Fruit fly (Drosophila melanogaster) whole organism, embryonic: Measurements from ENCODE around the gene ND-39.
A peak's percentile ranks its signal among the peaks of the same experiment; 100 is the strongest.

Source experiments
- CG13775 ChIP-seq: fragments of 200-800 bp; sonication (Bioruptor generic); optimal IDR thresholded peaks from 3 replicates; lab custom pipeline; 2017; ENCODE audit warnings: missing biosample characterization, mild to moderate bottlenecking, missing genetic modification characterization
- CG14050 ChIP-seq: fragments of 200-800 bp; sonication (Bioruptor generic); IDR thresholded peaks from 3 replicates; pipeline ENCODE4 v1.3.6; 2022; ENCODE audit warnings: missing biosample characterization, missing genetic modification characterization
- CG17359 ChIP-seq: fragments of 200-800 bp; sonication (Bioruptor generic); optimal IDR thresholded peaks from 3 replicates; lab custom pipeline; 2018; ENCODE audit warnings: missing biosample characterization, mild to moderate bottlenecking, missing genetic modification characterization, moderate library complexity
- CG32532 ChIP-seq: fragments of 200-800 bp; sonication (Bioruptor generic); IDR thresholded peaks from 2 replicates; pipeline ENCODE4 v1.3.6; 2022; ENCODE audit warnings: missing biosample characterization, missing genetic modification characterization
- CG34376 ChIP-seq: fragments of 200-800 bp; sonication (Bioruptor generic); optimal IDR thresholded peaks from 2 replicates; lab custom pipeline; 2018; ENCODE audit warnings: missing biosample characterization, mild to moderate bottlenecking, missing genetic modification characterization
- CG4360 ChIP-seq: fragments of 200-800 bp; sonication (Bioruptor generic); IDR thresholded peaks from 2 replicates; pipeline ENCODE4 v1.3.6; 2022; ENCODE audit warnings: missing biosample characterization, missing genetic modification characterization
- CG6254 ChIP-seq: fragments of 200-800 bp; sonication (Bioruptor generic); optimal IDR thresholded peaks from 3 replicates; lab custom pipeline; 2017; ENCODE audit warnings: mild to moderate bottlenecking, missing biosample characterization, missing genetic modification reagents, missing genetic modification characterization
- CG7786 ChIP-seq: fragments of 200-800 bp; sonication (Bioruptor generic); optimal IDR thresholded peaks from 2 replicates; lab custom pipeline; 2016; ENCODE audit warnings: missing biosample characterization, missing genetic modification characterization
- CG7963 ChIP-seq: fragments of 200-800 bp; sonication (Bioruptor generic); IDR thresholded peaks from 3 replicates; pipeline ENCODE4 v1.3.6; 2022; ENCODE audit warnings: missing biosample characterization, missing genetic modification characterization; ENCODE audit not compliant: partially characterized antibody
- CG8388 ChIP-seq: fragments of 200-800 bp; sonication (Bioruptor generic); optimal IDR thresholded peaks from 2 replicates; lab custom pipeline; 2019; ENCODE audit warnings: missing biosample characterization, mild to moderate bottlenecking, missing genetic modification characterization, moderate library complexity
- CTCF ChIP-seq: fragments of 200-800 bp; sonication (Bioruptor generic); optimal IDR thresholded peaks from 2 replicates; lab custom pipeline; 2017; ENCODE audit warnings: missing biosample characterization, mild to moderate bottlenecking, missing genetic modification characterization, moderate library complexity
- CoRest ChIP-seq: fragments of 200-800 bp; sonication (Bioruptor generic); optimal IDR thresholded peaks from 3 replicates; lab custom pipeline; 2018; ENCODE audit warnings: missing biosample characterization, mild to moderate bottlenecking, missing genetic modification characterization, moderate library complexity
- D19A ChIP-seq: fragments of 200-800 bp; optimal IDR thresholded peaks from 3 replicates; lab custom pipeline; 2019; ENCODE audit warnings: missing biosample characterization, mild to moderate bottlenecking, missing genetic modification characterization, moderate library complexity
- Dll ChIP-seq: fragments of 200-800 bp; sonication (Bioruptor generic); IDR thresholded peaks from 4 replicates; pipeline ENCODE4 v1.3.6; 2022; ENCODE audit warnings: missing biosample characterization, missing genetic modification characterization; ENCODE audit not compliant: partially characterized antibody
- GATAe ChIP-seq: fragments of 200-800 bp; sonication (Bioruptor generic); conservative IDR thresholded peaks from 2 replicates; pipeline ENCODE4 v1.3.6; 2022; ENCODE audit warnings: missing biosample characterization, missing genetic modification characterization
- Gug ChIP-seq: fragments of 200-800 bp; sonication (Bioruptor generic); IDR thresholded peaks from 4 replicates; pipeline ENCODE4 v1.3.6; 2022; ENCODE audit warnings: missing biosample characterization, missing genetic modification characterization
- HHEX ChIP-seq: fragments of 200-800 bp; sonication (Bioruptor generic); optimal IDR thresholded peaks from 3 replicates; lab custom pipeline; 2017; ENCODE audit warnings: missing biosample characterization, mild to moderate bottlenecking, missing genetic modification characterization, missing genetic modification reagents
- MTF-1 ChIP-seq: fragments of 200-800 bp; sonication (Bioruptor generic); optimal IDR thresholded peaks from 2 replicates; lab custom pipeline; 2018; ENCODE audit warnings: missing biosample characterization, mild to moderate bottlenecking, missing genetic modification characterization, borderline replicate concordance
- Nf-YC ChIP-seq: fragments of 200-800 bp; optimal IDR thresholded peaks from 3 replicates; lab custom pipeline; 2019; ENCODE audit warnings: missing biosample characterization, mild to moderate bottlenecking, missing genetic modification characterization, moderate library complexity
- Ravus ChIP-seq: fragments of 200-800 bp; sonication (Bioruptor generic); IDR thresholded peaks from 2 replicates; pipeline ENCODE4 v1.3.6; 2022; ENCODE audit warnings: missing biosample characterization, missing genetic modification characterization
- Ssrp ChIP-seq: fragments of 200-800 bp; sonication (Bioruptor generic); optimal IDR thresholded peaks from 2 replicates; lab custom pipeline; 2018; ENCODE audit warnings: missing biosample characterization, mild to moderate bottlenecking, missing genetic modification characterization, moderate library complexity
- crc ChIP-seq: fragments of 200-800 bp; sonication (Bioruptor generic); optimal IDR thresholded peaks from 2 replicates; lab custom pipeline; 2016; ENCODE audit warnings: missing biosample characterization, missing genetic modification characterization
- dan ChIP-seq: fragments of 200-800 bp; sonication (Bioruptor generic); IDR thresholded peaks from 2 replicates; pipeline ENCODE4 v1.3.6; 2022; ENCODE audit warnings: missing biosample characterization, missing genetic modification characterization
- ewg ChIP-seq: fragments of 200-800 bp; sonication (Bioruptor generic); optimal IDR thresholded peaks from 3 replicates; lab custom pipeline; 2017; ENCODE audit warnings: mild to moderate bottlenecking, missing biosample characterization, missing genetic modification reagents, missing genetic modification characterization
- exex ChIP-seq: fragments of 200-800 bp; sonication (Bioruptor generic); optimal IDR thresholded peaks from 4 replicates; lab custom pipeline; 2018; ENCODE audit warnings: missing biosample characterization, mild to moderate bottlenecking, missing genetic modification characterization, moderate library complexity
- grau ChIP-seq: fragments of 200-800 bp; optimal IDR thresholded peaks from 3 replicates; lab custom pipeline; 2019; ENCODE audit warnings: missing biosample characterization, mild to moderate bottlenecking, missing genetic modification characterization, moderate library complexity
- grn ChIP-seq: fragments of 200-800 bp; sonication (Bioruptor generic); optimal IDR thresholded peaks from 3 replicates; lab custom pipeline; 2017; ENCODE audit warnings: missing biosample characterization, missing genetic modification characterization
- ham ChIP-seq: fragments of 200-800 bp; sonication (Bioruptor generic); IDR thresholded peaks from 2 replicates; pipeline ENCODE4 v1.3.6; 2022; ENCODE audit warnings: missing biosample characterization, missing genetic modification characterization
- ken ChIP-seq: fragments of 200-800 bp; sonication (Bioruptor generic); IDR thresholded peaks from 3 replicates; pipeline ENCODE4 v1.3.6; 2022; ENCODE audit warnings: missing biosample characterization, missing genetic modification characterization
- mld ChIP-seq: fragments of 200-800 bp; sonication (Bioruptor generic); IDR thresholded peaks from 3 replicates; pipeline ENCODE4 v1.3.6; 2022; ENCODE audit warnings: missing biosample characterization, missing genetic modification characterization; ENCODE audit not compliant: partially characterized antibody
- pan ChIP-seq, 4 experiments: fragments of >200 bp in 3 of 4; fragments of 200-800 bp in 1 of 4; sonication (Bioruptor generic) in 1 of 4; optimal IDR thresholded peaks in 3 of 4; IDR thresholded peaks in 1 of 4; 2 replicates each; pipeline versions ENCODE4 v1.3.6 to Lab custom; 2017 to 2022; ENCODE audit warnings: missing biosample characterization in 2 of 4, missing genetic modification characterization in 2 of 4, mixed read lengths in 1 of 4
- pita ChIP-seq: fragments of 200-800 bp; sonication (Bioruptor generic); optimal IDR thresholded peaks from 2 replicates; lab custom pipeline; 2017; ENCODE audit warnings: missing biosample characterization, mild to moderate bottlenecking, missing genetic modification characterization
- pzg ChIP-seq: fragments of 200-800 bp; sonication (Bioruptor generic); optimal IDR thresholded peaks from 3 replicates; lab custom pipeline; 2018; ENCODE audit warnings: missing biosample characterization, mild to moderate bottlenecking, missing genetic modification characterization, moderate library complexity
- scrt ChIP-seq: fragments of 200-800 bp; sonication (Bioruptor generic); optimal IDR thresholded peaks from 2 replicates; lab custom pipeline; 2018; ENCODE audit warnings: missing biosample characterization, mild to moderate bottlenecking, missing genetic modification characterization, moderate library complexity
- sens-2 ChIP-seq: fragments of 200-800 bp; sonication (Bioruptor generic); IDR thresholded peaks from 2 replicates; pipeline ENCODE4 v1.3.6; 2022; ENCODE audit warnings: missing biosample characterization, missing genetic modification characterization
- slp2 ChIP-seq: fragments of 200-800 bp; sonication (Bioruptor generic); optimal IDR thresholded peaks from 2 replicates; lab custom pipeline; 2016; ENCODE audit warnings: missing biosample characterization, missing genetic modification characterization
- sr ChIP-seq: fragments of 200-800 bp; sonication (Bioruptor generic); IDR thresholded peaks from 3 replicates; pipeline ENCODE4 v1.3.6; 2022; ENCODE audit warnings: missing biosample characterization, missing genetic modification characterization
- sug ChIP-seq: fragments of 200-800 bp; optimal IDR thresholded peaks from 2 replicates; lab custom pipeline; 2019; ENCODE audit warnings: missing biosample characterization, mild to moderate bottlenecking, missing genetic modification characterization, moderate library complexity
- tx ChIP-seq: fragments of 200-800 bp; sonication (Bioruptor generic); optimal IDR thresholded peaks from 2 replicates; lab custom pipeline; 2016; ENCODE audit warnings: missing biosample characterization, missing genetic modification characterization
- vvl ChIP-seq: fragments of 200-800 bp; sonication (Bioruptor generic); IDR thresholded peaks from 2 replicates; pipeline ENCODE4 v1.3.6; 2022; ENCODE audit warnings: missing biosample characterization, missing genetic modification characterization
- zen ChIP-seq: fragments of 200-800 bp; sonication (Bioruptor generic); optimal IDR thresholded peaks from 3 replicates; lab custom pipeline; 2018; ENCODE audit warnings: missing biosample characterization, mild to moderate bottlenecking, missing genetic modification characterization, moderate library complexity

ND-39 gene

DNA sequence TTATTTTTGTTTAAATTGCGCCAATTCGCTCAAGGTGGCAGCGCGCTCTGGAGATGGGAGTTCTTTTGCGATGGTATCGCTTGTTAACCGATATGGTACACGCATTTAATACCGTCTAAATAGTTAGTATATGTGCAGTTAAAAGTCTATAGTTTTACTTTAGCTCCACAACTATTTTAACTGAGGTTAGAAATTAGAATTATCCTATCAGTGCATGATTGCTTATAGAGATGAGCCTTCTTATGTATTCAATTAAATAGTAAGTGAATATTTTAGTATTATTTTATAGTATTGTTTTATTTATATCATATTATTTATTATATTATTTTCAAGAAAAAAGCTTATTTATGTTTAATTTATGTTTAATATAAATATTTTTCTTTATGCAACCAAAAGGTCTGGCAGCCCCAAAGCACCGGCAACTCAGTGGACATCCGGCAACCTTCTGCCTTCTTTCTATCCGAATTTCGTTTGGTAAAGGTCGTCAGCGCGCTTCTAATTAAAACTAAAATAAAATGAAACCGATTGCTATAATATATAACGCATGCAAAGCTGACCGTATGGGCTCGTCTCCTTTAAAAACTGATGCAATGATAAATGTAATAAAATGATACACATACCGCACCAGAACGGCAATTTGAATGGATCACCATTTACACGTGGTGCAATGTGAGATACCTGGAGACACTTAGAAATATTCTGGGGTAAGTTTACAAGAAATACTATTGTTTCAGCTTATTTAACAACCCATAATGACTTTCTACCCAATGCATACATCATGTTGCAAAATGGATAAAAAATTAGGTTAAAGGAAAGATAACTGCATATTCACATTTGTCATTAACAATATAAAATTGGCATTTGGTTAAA is 38.8 kb upstream of the ND-39 start, which contains the start of gene CG5199 (continued):
- TF ChIP-seq CG4360 (GFP tag; lab: Robert Waterston, UW): no peak
- no peak for TF ChIP-seq dan
- peak; percentile 60 for TF ChIP-seq zen (tag; lab: Kevin White, UChicago)
- peak; percentile 81 for TF ChIP-seq Ssrp
- peak; percentile 65 for TF ChIP-seq vvl (GFP tag; lab: Robert Waterston, UW)
- TF ChIP-seq CG7786 (GFP tag; lab: Kevin White, UChicago): no peak

DNA sequence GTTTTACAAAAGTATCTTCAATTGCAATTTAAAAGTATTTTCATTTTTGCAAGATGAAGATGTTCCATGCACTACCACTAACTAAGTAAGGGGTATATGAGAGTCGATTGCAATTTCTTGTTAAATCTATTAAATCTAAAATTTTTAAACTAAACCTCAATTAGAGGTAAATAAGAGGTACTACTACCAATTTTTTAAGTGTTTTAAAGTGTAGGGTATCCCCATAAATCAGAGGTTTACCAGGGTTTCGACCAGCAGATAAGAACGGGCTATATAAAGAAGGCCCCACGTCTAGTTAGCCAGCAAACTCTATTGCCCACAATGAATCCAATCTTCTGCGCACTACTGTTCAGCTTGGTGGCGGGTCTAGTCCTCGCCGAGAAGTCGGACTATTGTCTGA is 31.5 kb upstream of the ND-39 start, which contains the start of gene mag:
Gene mag (plus strand): TSS at position 301 of the 400 bp plus-strand sequence.
- no peak for TF ChIP-seq slp2 (GFP tag; lab: Kevin White, UChicago)
- no peak for TF ChIP-seq tx (GFP tag; lab: Kevin White, UChicago)
- TF ChIP-seq Ravus (GFP tag; lab: Robert Waterston, UW): no peak
- TF ChIP-seq crc (GFP tag; lab: Kevin White, UChicago): no peak
- no peak for TF ChIP-seq GATAe (GFP tag; lab: Robert Waterston, UW)
- no peak for TF ChIP-seq CG17359 (tag; lab: Kevin White, UChicago)
- TF ChIP-seq CG6254 (GFP tag; lab: Kevin White, UChicago): no peak
- TF ChIP-seq mld: no peak
- TF ChIP-seq dan: no peak
- TF ChIP-seq ken: no peak
- TF ChIP-seq Dll (GFP tag; lab: Robert Waterston, UW): no peak
- TF ChIP-seq ewg (GFP tag; lab: Kevin White, UChicago): no peak
- no peak for TF ChIP-seq MTF-1 (GFP tag; lab: Kevin White, UChicago)

DNA sequence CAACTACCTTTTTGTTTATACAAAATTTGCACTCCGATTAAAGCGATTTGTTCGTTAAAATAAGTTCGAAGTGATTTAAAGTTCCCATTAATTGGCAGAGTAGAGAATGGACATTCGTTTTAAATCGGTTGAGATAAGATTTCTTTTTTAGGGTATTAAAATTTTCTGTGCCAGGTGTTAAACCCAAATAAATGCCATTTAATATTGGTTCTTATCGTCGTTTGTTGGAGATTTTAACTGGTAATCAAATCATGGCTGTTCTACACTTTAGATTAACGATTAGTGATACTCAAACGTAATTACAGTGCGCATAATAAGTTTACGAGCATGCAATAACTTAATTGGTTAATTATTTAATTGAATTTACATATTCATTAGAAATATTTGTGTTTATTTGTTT is 29.5 kb upstream of the ND-39 start:
- TF ChIP-seq CG8388 (GFP tag; lab: Kevin White, UChicago) (peak; percentile 16), CG7963 (GFP tag; lab: Robert Waterston, UW) (no peak), HHEX (GFP tag; lab: Kevin White, UChicago) (no peak), D19A (tag; lab: Kevin White, UChicago) (peak; percentile 37), grn (GFP tag; lab: Kevin White, UChicago) (peak; percentile 49), exex (tag; lab: Kevin White, UChicago) (peak; percentile 99), sug (peak; percentile 45), CoRest (tag; lab: Kevin White, UChicago) (no peak), sens-2 (GFP tag; lab: Robert Waterston, UW) (0 out of 2 replicates have a peak, but pooled peaks have one; percentile 20), Gug (GFP tag; lab: Robert Waterston, UW) (no peak), pita (GFP tag; lab: Kevin White, UChicago) (no peak), CG34376 (GFP tag; lab: Kevin White, UChicago) (peak; percentile 25)

DNA sequence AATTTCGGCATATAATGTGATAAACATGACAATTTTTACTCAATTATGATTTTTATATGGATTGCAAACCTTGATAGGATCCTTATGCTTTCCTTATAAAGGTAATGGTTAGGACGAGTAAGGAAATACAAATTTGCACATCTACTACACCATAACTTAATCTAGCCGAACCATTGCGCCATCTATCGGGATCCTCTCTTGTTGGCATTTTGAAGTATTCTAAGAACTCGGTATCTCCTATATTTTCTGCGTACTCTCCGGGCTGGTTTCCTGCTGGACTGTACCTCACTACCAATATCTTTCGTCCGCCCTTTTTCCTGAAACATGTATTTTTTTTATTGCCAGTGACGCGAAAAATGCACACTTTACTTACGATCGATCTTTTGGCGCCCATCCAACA is 27.2 kb upstream of the ND-39 start, which contains the start of gene atk:
Gene atk (minus strand): TSS at position 186 of the 400 bp plus-strand sequence.
- TF ChIP-seq CG32532 (GFP tag; lab: Robert Waterston, UW): 0 out of 2 replicates have a peak, but pooled peaks have one; percentile 1
- TF ChIP-seq sr (GFP tag; lab: Robert Waterston, UW): no peak
- TF ChIP-seq CG13775 (GFP tag; lab: Kevin White, UChicago): no peak
- no peak for TF ChIP-seq GATAe (GFP tag; lab: Robert Waterston, UW)
- no peak for TF ChIP-seq grau (tag; lab: Kevin White, UChicago)
- TF ChIP-seq pan (optimal IDR thresholded peaks at IDR 0.05; lab: Kevin White, UChicago): no peak
- no peak for TF ChIP-seq pan (GFP tag; optimal IDR thresholded peaks at IDR 0.05 in 1 of 2, IDR thresholded peaks at IDR 0.05 in 1 of 2)
- TF ChIP-seq CG14050 (GFP tag; lab: Robert Waterston, UW): no peak
- peak; percentile 65 for TF ChIP-seq CTCF (GFP tag; lab: Kevin White, UChicago)
- no peak for TF ChIP-seq Nf-YC (tag; lab: Kevin White, UChicago)
- TF ChIP-seq pzg (GFP tag; lab: Kevin White, UChicago): no peak
- no peak for TF ChIP-seq ham (GFP tag; lab: Robert Waterston, UW)
- no peak for TF ChIP-seq scrt (GFP tag; lab: Kevin White, UChicago)
- TF ChIP-seq, all 482 proteins: peak for 2
